Worm (Caenorhabditis elegans) whole organism, late embryonic: ENCODE results near the gene srx-51.

Experiments
- C08G9.2 ChIP-seq: sonication (generic microtip); optimal IDR thresholded peaks from 2 replicates; lab custom pipeline; 2016; ENCODE audit warnings: mild to moderate bottlenecking, missing genetic modification characterization, moderate library complexity, missing compliant biosample characterization
- F13H6.1 ChIP-seq: sonication (generic microtip); optimal IDR thresholded peaks from 2 replicates; lab custom pipeline; 2016; ENCODE audit warnings: missing genetic modification characterization, missing compliant biosample characterization
- K09A11.1 ChIP-seq: sonication (generic microtip); optimal IDR thresholded peaks from 2 replicates; lab custom pipeline; 2017; ENCODE audit warnings: antibody characterized with exemption, mild to moderate bottlenecking, missing genetic modification characterization, missing compliant biosample characterization; ENCODE audit not compliant: insufficient read depth
- Y22D7AL.16 ChIP-seq: sonication (generic microtip); optimal IDR thresholded peaks from 2 replicates; lab custom pipeline; 2016; ENCODE audit warnings: missing genetic modification characterization, missing compliant biosample characterization
- ahr-1 ChIP-seq: sonication (generic microtip); optimal IDR thresholded peaks from 2 replicates; lab custom pipeline; 2016; ENCODE audit warnings: missing genetic modification characterization, missing compliant biosample characterization
- ama-1 ChIP-seq: fragments of 150-350 bp; optimal IDR thresholded peaks from 2 replicates; lab custom pipeline; 2014
- ceh-14 ChIP-seq: sonication (generic microtip); optimal IDR thresholded peaks from 2 replicates; lab custom pipeline; 2016; ENCODE audit warnings: missing genotype, missing genetic modification characterization, missing compliant biosample characterization
- ceh-18 ChIP-seq: sonication (generic microtip); optimal IDR thresholded peaks from 2 replicates; lab custom pipeline; 2016; ENCODE audit warnings: missing genetic modification characterization, missing compliant biosample characterization
- ceh-24 ChIP-seq: sonication (generic microtip); optimal IDR thresholded peaks from 2 replicates; lab custom pipeline; 2016; ENCODE audit warnings: mild to moderate bottlenecking, missing genetic modification characterization, missing compliant biosample characterization
- ceh-30 ChIP-seq: fragments of 150-350 bp; optimal IDR thresholded peaks from 2 replicates; lab custom pipeline; 2014; ENCODE audit warnings: missing biosample characterization, missing genetic modification characterization
- ceh-31 ChIP-seq: sonication (generic microtip); optimal IDR thresholded peaks from 2 replicates; lab custom pipeline; 2016; ENCODE audit warnings: missing genetic modification characterization, missing compliant biosample characterization
- ceh-34 ChIP-seq: sonication (generic microtip); optimal IDR thresholded peaks from 2 replicates; lab custom pipeline; 2016; ENCODE audit warnings: mild to moderate bottlenecking, missing genetic modification characterization, missing compliant biosample characterization
- ceh-48 ChIP-seq: sonication (generic microtip); optimal IDR thresholded peaks from 2 replicates; lab custom pipeline; 2016; ENCODE audit warnings: missing genetic modification characterization, inconsistent platforms, missing compliant biosample characterization
- elt-4 ChIP-seq: sonication (generic microtip); optimal IDR thresholded peaks from 2 replicates; lab custom pipeline; 2016; ENCODE audit warnings: missing genetic modification characterization, missing compliant biosample characterization
- ets-4 ChIP-seq: sonication (generic microtip); optimal IDR thresholded peaks from 2 replicates; lab custom pipeline; 2016; ENCODE audit warnings: missing genetic modification characterization, missing compliant biosample characterization
- eyg-1 ChIP-seq: sonication (generic microtip); optimal IDR thresholded peaks from 2 replicates; lab custom pipeline; 2016; ENCODE audit warnings: missing genotype, missing genetic modification characterization, missing compliant biosample characterization
- gmeb-2 ChIP-seq: sonication (generic microtip); optimal IDR thresholded peaks from 2 replicates; lab custom pipeline; 2016; ENCODE audit warnings: missing genetic modification characterization, inconsistent platforms, missing compliant biosample characterization
- hlh-13 ChIP-seq: fragments of 200-800 bp; sonication (Bioruptor generic); optimal IDR thresholded peaks from 2 replicates; lab custom pipeline; 2018; ENCODE audit warnings: mild to moderate bottlenecking, missing genetic modification characterization, missing compliant biosample characterization
- hlh-15 ChIP-seq: sonication (generic microtip); optimal IDR thresholded peaks from 2 replicates; lab custom pipeline; 2016; ENCODE audit warnings: missing genetic modification characterization, missing compliant biosample characterization
- hlh-8 ChIP-seq: sonication (generic microtip); optimal IDR thresholded peaks from 2 replicates; lab custom pipeline; 2016; ENCODE audit warnings: missing genotype, missing genetic modification characterization, missing compliant biosample characterization
- lin-11 ChIP-seq: fragments of 200-800 bp; sonication (Bioruptor generic); optimal IDR thresholded peaks from 2 replicates; lab custom pipeline; 2018; ENCODE audit warnings: mild to moderate bottlenecking, missing genetic modification characterization, missing compliant biosample characterization
- madf-2 ChIP-seq: sonication (generic microtip); optimal IDR thresholded peaks from 2 replicates; lab custom pipeline; 2017; ENCODE audit warnings: missing genetic modification characterization, missing compliant biosample characterization
- nhr-11 ChIP-seq: fragments of 150-350 bp; optimal IDR thresholded peaks from 2 replicates; lab custom pipeline; 2014; ENCODE audit warnings: missing biosample characterization, missing genetic modification characterization
- nhr-232 ChIP-seq: sonication (generic microtip); optimal IDR thresholded peaks from 2 replicates; lab custom pipeline; 2016; ENCODE audit warnings: missing genetic modification characterization, missing compliant biosample characterization
- odd-2 ChIP-seq: sonication (generic microtip); optimal IDR thresholded peaks from 2 replicates; lab custom pipeline; 2017; ENCODE audit warnings: antibody characterized with exemption, mild to moderate bottlenecking, missing genetic modification characterization, missing compliant biosample characterization
- pha-2 ChIP-seq: sonication (generic microtip); optimal IDR thresholded peaks from 2 replicates; lab custom pipeline; 2017; ENCODE audit warnings: mild to moderate bottlenecking, missing genetic modification characterization, missing compliant biosample characterization
- pha-4 ChIP-seq: fragments of 150-350 bp; optimal IDR thresholded peaks from 2 replicates; lab custom pipeline; 2018; ENCODE audit warnings: missing biosample characterization, missing genetic modification reagents, missing genetic modification characterization
- pqm-1 ChIP-seq: sonication (generic microtip); optimal IDR thresholded peaks from 2 replicates; lab custom pipeline; 2016; ENCODE audit warnings: missing genetic modification characterization, missing compliant biosample characterization
- rnt-1 ChIP-seq: sonication (generic microtip); optimal IDR thresholded peaks from 2 replicates; lab custom pipeline; 2016; ENCODE audit warnings: missing genetic modification characterization, missing compliant biosample characterization
- sox-4 ChIP-seq: sonication (generic microtip); optimal IDR thresholded peaks from 2 replicates; lab custom pipeline; 2017; ENCODE audit warnings: mild to moderate bottlenecking, missing genetic modification characterization, inconsistent platforms, missing compliant biosample characterization
- syd-9 ChIP-seq: sonication (generic microtip); optimal IDR thresholded peaks from 2 replicates; lab custom pipeline; 2016; ENCODE audit warnings: mild to moderate bottlenecking, missing genetic modification characterization, moderate library complexity, missing compliant biosample characterization
- tbx-2 ChIP-seq: sonication (generic microtip); optimal IDR thresholded peaks from 2 replicates; lab custom pipeline; 2016; ENCODE audit warnings: missing genetic modification characterization, missing compliant biosample characterization
- unc-3 ChIP-seq, 2 experiments: fragments of 200-800 bp in 1 of 2; sonication (Bioruptor generic) in 1 of 2; sonication (generic microtip) in 1 of 2; conservative IDR thresholded peaks in 1 of 2; optimal IDR thresholded peaks in 1 of 2; 2 replicates each; pipeline versions ENCODE4 v1.3.6 to Lab custom; 2016 to 2022; ENCODE audit warnings: missing compliant biosample characterization in 2 of 2, missing genetic modification characterization in 2 of 2, missing genetic modification reagents in 1 of 2
- unc-55 ChIP-seq: sonication (generic microtip); optimal IDR thresholded peaks from 2 replicates; lab custom pipeline; 2017; ENCODE audit warnings: missing biosample characterization, missing genetic modification reagents, missing genetic modification characterization
- unc-86 ChIP-seq: sonication (generic microtip); optimal IDR thresholded peaks from 2 replicates; lab custom pipeline; 2016; ENCODE audit warnings: missing genetic modification characterization, missing compliant biosample characterization
- zip-5 ChIP-seq: sonication (generic microtip); optimal IDR thresholded peaks from 2 replicates; lab custom pipeline; 2016; ENCODE audit warnings: missing genetic modification characterization, missing compliant biosample characterization
- ztf-16 ChIP-seq: sonication (generic microtip); optimal IDR thresholded peaks from 2 replicates; lab custom pipeline; 2017; ENCODE audit warnings: missing genetic modification characterization, missing compliant biosample characterization

The srx-51 gene

DNA sequence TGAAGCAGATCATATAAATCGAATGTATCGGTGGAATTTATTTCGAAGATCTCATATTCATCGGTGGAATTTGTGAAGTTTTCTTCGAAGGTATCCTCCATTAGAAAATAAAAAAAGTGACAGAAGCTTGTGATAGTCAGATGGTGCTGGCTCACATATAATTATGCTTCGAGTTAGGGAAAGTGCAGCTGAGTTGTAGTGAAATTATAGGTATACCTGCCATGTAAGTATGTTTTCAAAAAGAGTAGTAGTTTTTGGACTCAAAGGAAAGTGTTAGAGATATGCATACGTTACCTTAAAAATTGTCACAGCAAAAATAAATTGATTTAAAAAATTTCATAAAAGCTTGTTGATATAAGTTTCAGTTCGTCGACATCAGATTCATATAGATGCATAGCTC lies 41.5 kb upstream of the srx-51 start, which contains the start of gene srw-11:
srw-11 (minus strand) TSS at position 101 of the 400 bp plus-strand sequence.
- TF ChIP-seq hlh-8 (tag; lab: Kevin White, UChicago) (no peak), ceh-34 (no peak), hlh-15 (tag; lab: Kevin White, UChicago) (no peak), eyg-1 (tag; lab: Kevin White, UChicago) (no peak), madf-2 (tag; lab: Kevin White, UChicago) (no peak), C08G9.2 (tag; lab: Kevin White, UChicago) (no peak), ztf-16 (tag; lab: Kevin White, UChicago) (no peak), zip-5 (tag; lab: Kevin White, UChicago) (no peak), sox-4 (tag; lab: Kevin White, UChicago) (no peak), Y22D7AL.16 (tag; lab: Kevin White, UChicago) (no peak), ceh-48 (no peak), odd-2 (tag; lab: Kevin White, UChicago) (no peak), ceh-18 (tag; lab: Kevin White, UChicago) (no peak)

DNA sequence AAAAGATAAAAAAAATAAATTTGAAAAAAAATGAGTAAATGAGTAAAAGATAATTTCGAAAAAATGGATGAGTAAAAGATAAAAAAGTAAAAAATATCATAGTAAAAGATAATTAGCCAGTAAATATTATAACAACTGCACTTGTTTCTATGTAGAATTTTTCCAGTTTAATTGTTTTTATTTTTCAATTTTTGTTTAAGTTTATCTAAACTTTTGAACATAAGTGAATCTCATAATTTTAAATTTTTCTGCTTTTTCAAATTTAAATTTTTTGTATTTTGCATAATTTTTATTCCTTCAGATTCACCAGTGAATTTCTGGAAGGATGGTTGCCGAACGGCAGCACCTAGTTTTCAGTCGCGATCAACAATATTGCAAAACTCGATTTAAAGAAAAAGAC lies 40.4 kb upstream of the srx-51 start, which contains the start of gene chil-12:
chil-12 (plus strand) TSS at position 301 of the 400 bp plus-strand sequence.
- TF ChIP-seq F13H6.1 (no peak), lin-11 (no peak), pha-4 (tag; lab: Kevin White, UChicago) (no peak), ceh-31 (tag; lab: Kevin White, UChicago) (no peak), unc-3 (GFP tag; conservative IDR thresholded peaks at IDR 0.05; lab: Robert Waterston, UW) (no peak), unc-3 (tag; optimal IDR thresholded peaks at IDR 0.05; lab: Kevin White, UChicago) (no peak), elt-4 (tag; lab: Kevin White, UChicago) (no peak), syd-9 (tag; lab: Kevin White, UChicago) (no peak), pqm-1 (tag; lab: Kevin White, UChicago) (no peak), ceh-48 (no peak), rnt-1 (tag; lab: Kevin White, UChicago) (no peak), hlh-13 (no peak), ceh-14 (tag; lab: Kevin White, UChicago) (no peak), hlh-8 (tag; lab: Kevin White, UChicago) (no peak), unc-86 (tag; lab: Kevin White, UChicago) (no peak), gmeb-2 (tag; lab: Kevin White, UChicago) (no peak), pha-2 (tag; lab: Kevin White, UChicago) (no peak), Y22D7AL.16 (tag; lab: Kevin White, UChicago) (no peak), nhr-11 (tag; lab: Kevin White, UChicago) (no peak)

DNA sequence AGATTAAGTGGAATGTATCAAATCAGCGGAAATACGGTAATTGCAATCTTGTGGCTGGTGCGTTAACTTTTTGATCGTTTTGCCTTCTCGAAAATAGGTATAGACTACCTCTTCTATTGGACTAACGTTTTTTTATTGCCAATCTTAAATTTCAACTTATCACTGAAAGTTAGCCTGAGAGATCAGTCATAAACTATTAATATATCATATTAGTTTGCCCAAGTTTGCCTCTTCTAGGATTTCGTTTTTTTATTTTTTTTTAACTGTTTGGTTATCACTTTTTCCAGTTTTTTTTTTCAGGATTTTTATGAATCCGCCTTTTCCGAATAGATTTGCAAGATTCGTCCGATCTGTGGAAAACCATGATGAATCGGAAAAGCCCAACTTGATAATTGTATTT lies 37.2 kb upstream of the srx-51 start, which contains the start of gene kin-30:
kin-30 (plus strand) TSS at position 301 of the 400 bp plus-strand sequence.
- TF ChIP-seq K09A11.1 (tag; lab: Kevin White, UChicago) (no peak), tbx-2 (tag; lab: Kevin White, UChicago) (no peak), ets-4 (no peak), rnt-1 (tag; lab: Kevin White, UChicago) (no peak), ahr-1 (tag; lab: Kevin White, UChicago) (no peak), unc-55 (GFP tag; lab: Kevin White, UChicago) (no peak), ceh-34 (no peak), ceh-30 (tag; lab: Kevin White, UChicago) (no peak), Y22D7AL.16 (tag; lab: Kevin White, UChicago) (no peak), ceh-31 (tag; lab: Kevin White, UChicago) (no peak), nhr-232 (tag; lab: Kevin White, UChicago) (no peak), nhr-11 (tag; lab: Kevin White, UChicago) (no peak), ceh-14 (tag; lab: Kevin White, UChicago) (no peak), pha-4 (tag; lab: Kevin White, UChicago) (no peak), ama-1 (lab: Kevin White, UChicago) (no peak), ceh-24 (tag; lab: Kevin White, UChicago) (no peak), ceh-18 (tag; lab: Kevin White, UChicago) (no peak)
